Worm (Caenorhabditis elegans): ENCODE data around the gene C14C6.8.

DNA sequence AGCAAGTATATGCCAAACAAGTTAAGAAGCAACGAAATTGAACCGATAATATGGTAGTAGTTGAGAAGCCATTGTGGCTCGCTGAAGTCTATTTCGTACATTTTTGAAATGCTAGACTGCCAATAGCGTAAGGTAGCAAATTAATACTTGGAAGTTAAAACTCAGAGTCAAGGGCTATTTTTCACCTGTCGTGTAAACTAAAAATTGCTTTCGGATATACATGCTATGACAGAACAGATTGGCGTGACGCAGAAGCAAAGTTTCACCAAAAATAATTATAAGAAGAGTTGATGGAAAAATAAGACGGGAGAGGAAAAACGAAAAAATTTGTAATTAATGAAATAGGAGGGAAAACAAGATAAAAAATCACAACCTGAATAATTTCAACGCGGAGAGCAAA, 13.0 kb upstream of the C14C6.8 start, which contains the start of gene sri-73:
- TF ChIP-seq ceh-16 (tag; optimal IDR thresholded peaks at IDR 0.05) = no peak
- TF ChIP-seq skn-1 (tag; optimal IDR thresholded peaks at IDR 0.05) = no peak
- no peak for TF ChIP-seq ztf-11 (tag; optimal IDR thresholded peaks at IDR 0.05)
- TF ChIP-seq C34F6.9 (tag; optimal IDR thresholded peaks at IDR 0.05) = no peak
- no peak for TF ChIP-seq nhr-25 (tag; optimal IDR thresholded peaks at IDR 0.05)
